Fruit fly (Drosophila melanogaster): ENCODE measurements around the gene Cpr72Ec.

Cpr72Ec gene

dm6 chr3L:16411566-16411965 is 44.4 kb upstream of the Cpr72Ec start, which contains the start of gene fax (continued):
- TF ChIP-seq Gug (GFP tag; IDR thresholded peaks at IDR 0.05) (no peak), CG9215 (GFP tag; IDR thresholded peaks at IDR 0.05) (no peak), gsb (GFP tag; IDR thresholded peaks at IDR 0.05) (no peak), pita (GFP tag; optimal IDR thresholded peaks at IDR 0.05) (no peak), MBD-R2 (GFP tag; IDR thresholded peaks at IDR 0.05) (peak; percentile 45; the same call in 1 of the 2 replicates), otp (GFP tag; IDR thresholded peaks at IDR 0.05) (peak; percentile 44; the same call in 1 of the 3 replicates), CG6765 (GFP tag; optimal IDR thresholded peaks at IDR 0.05) (peak; percentile 30), pho (GFP tag; optimal IDR thresholded peaks at IDR 0.05) (no peak), mirr (GFP tag; optimal IDR thresholded peaks at IDR 0.05) (no peak), MTF-1 (GFP tag; optimal IDR thresholded peaks at IDR 0.05; ENCODE audit: borderline replicate concordance) (peak; percentile 51), HLH54F (GFP tag; optimal IDR thresholded peaks at IDR 0.05) (no peak), Deaf1 (tag; optimal IDR thresholded peaks at IDR 0.05) (peak; percentile 97), Rfx (GFP tag; IDR thresholded peaks at IDR 0.05) (peak; percentile 22; the same call in 1 of the 2 replicates), CG12659 (GFP tag; optimal IDR thresholded peaks at IDR 0.05) (peak; percentile 69), CG11247 (GFP tag; IDR thresholded peaks at IDR 0.05) (0 out of 2 replicates have a peak, but pooled peaks have one; percentile 9), Sox102F (GFP tag; optimal IDR thresholded peaks at IDR 0.05) (no peak), Atf6 (GFP tag; IDR thresholded peaks at IDR 0.05) (no peak), CG32767 (GFP tag; IDR thresholded peaks at IDR 0.05) (peak; percentile 44; the same call in 1 of the 2 replicates), insv (GFP tag; optimal IDR thresholded peaks at IDR 0.05) (peak in 1 of 2 experiments; percentile 53), CG11560 (tag; IDR thresholded peaks at IDR 0.05) (no peak), Six4 (GFP tag; optimal IDR thresholded peaks at IDR 0.05) (peak; percentile 58), CG33557 (GFP tag; optimal IDR thresholded peaks at IDR 0.05) (peak; percentile 19), ewg (GFP tag; optimal IDR thresholded peaks at IDR 0.05) (peak; percentile 49), tna (GFP tag; IDR thresholded peaks at IDR 0.05; ENCODE audit: partially characterized antibody) (peak; percentile 46), CG4707 (GFP tag; optimal IDR thresholded peaks at IDR 0.05) (peak; percentile 40), Nf-YC (tag; optimal IDR thresholded peaks at IDR 0.05) (peak; percentile 58), CG9797 (GFP tag; optimal IDR thresholded peaks at IDR 0.05) (peak; percentile 96), CG4282 (GFP tag; optimal IDR thresholded peaks at IDR 0.05) (peak; percentile 14), Taf1 (GFP tag; IDR thresholded peaks at IDR 0.05) (no peak), E2f2 (GFP tag; IDR thresholded peaks at IDR 0.05) (peak; percentile 79), dan (GFP tag; IDR thresholded peaks at IDR 0.05) (no peak), CG8089 (GFP tag; optimal IDR thresholded peaks at IDR 0.05) (no peak), CG32532 (GFP tag; IDR thresholded peaks at IDR 0.05) (peak; percentile 29; the same call in 1 of the 2 replicates), CG4404 (GFP tag; IDR thresholded peaks at IDR 0.05) (no peak)

- peak; percentile 63 for TF ChIP-seq cad (GFP tag; optimal IDR thresholded peaks at IDR 0.05)
- no peak for TF ChIP-seq ac (GFP tag; optimal IDR thresholded peaks at IDR 0.05)
- TF ChIP-seq knrl (GFP tag; IDR thresholded peaks at IDR 0.05; ENCODE audit: partially characterized antibody) = no peak
- TF ChIP-seq CG1602 (GFP tag; optimal IDR thresholded peaks at IDR 0.05) = no peak
- no peak for TF ChIP-seq CG12104 (GFP tag; optimal IDR thresholded peaks at IDR 0.05)
- TF ChIP-seq ato (GFP tag; IDR thresholded peaks at IDR 0.05; ENCODE audit: partially characterized antibody) = no peak
- no peak for TF ChIP-seq CTCF (GFP tag; optimal IDR thresholded peaks at IDR 0.05)
- no peak for TF ChIP-seq Jarid2 (GFP tag; optimal IDR thresholded peaks at IDR 0.05)
- no peak for TF ChIP-seq CG17612 (GFP tag; IDR thresholded peaks at IDR 0.05)
- no peak for TF ChIP-seq HmgD (GFP tag; optimal IDR thresholded peaks at IDR 0.05)
- no peak for TF ChIP-seq trem (tag; optimal IDR thresholded peaks at IDR 0.05)
- no peak for TF ChIP-seq Side (GFP tag; optimal IDR thresholded peaks at IDR 0.05)
- no peak for TF ChIP-seq CG14014 (GFP tag; IDR thresholded peaks at IDR 0.05)
- TF ChIP-seq Usf (GFP tag; optimal IDR thresholded peaks at IDR 0.05) = no peak
- no peak for TF ChIP-seq CG18476 (GFP tag; optimal IDR thresholded peaks at IDR 0.05)
- no peak for TF ChIP-seq oc (tag; optimal IDR thresholded peaks at IDR 0.05)
- TF ChIP-seq vnd (GFP tag; IDR thresholded peaks at IDR 0.05; ENCODE audit: partially characterized antibody) = no peak
- peak; percentile 87 for TF ChIP-seq cg (GFP tag; optimal IDR thresholded peaks at IDR 0.05)
Observed at dm6 chr3L:16410234-16411119, 43.3 kb upstream of the Cpr72Ec start.
